Worm (Caenorhabditis elegans) whole organism, late embryonic: ENCODE data around the gene ubc-26.
A peak's percentile ranks its signal among the peaks of the same experiment; 100 is the strongest.

Source experiments
- C08G9.2 ChIP-seq: sonication (generic microtip); optimal IDR thresholded peaks from 2 replicates; lab custom pipeline; 2016; ENCODE audit warnings: mild to moderate bottlenecking, missing genetic modification characterization, moderate library complexity, missing compliant biosample characterization
- F13H6.1 ChIP-seq: sonication (generic microtip); optimal IDR thresholded peaks from 2 replicates; lab custom pipeline; 2016; ENCODE audit warnings: missing genetic modification characterization, missing compliant biosample characterization
- K09A11.1 ChIP-seq: sonication (generic microtip); optimal IDR thresholded peaks from 2 replicates; lab custom pipeline; 2017; ENCODE audit warnings: antibody characterized with exemption, mild to moderate bottlenecking, missing genetic modification characterization, missing compliant biosample characterization; ENCODE audit not compliant: insufficient read depth
- ahr-1 ChIP-seq: sonication (generic microtip); optimal IDR thresholded peaks from 2 replicates; lab custom pipeline; 2016; ENCODE audit warnings: missing genetic modification characterization, missing compliant biosample characterization
- ama-1 ChIP-seq: fragments of 150-350 bp; optimal IDR thresholded peaks from 2 replicates; lab custom pipeline; 2014
- ceh-14 ChIP-seq: sonication (generic microtip); optimal IDR thresholded peaks from 2 replicates; lab custom pipeline; 2016; ENCODE audit warnings: missing genotype, missing genetic modification characterization, missing compliant biosample characterization
- ceh-18 ChIP-seq: sonication (generic microtip); optimal IDR thresholded peaks from 2 replicates; lab custom pipeline; 2016; ENCODE audit warnings: missing genetic modification characterization, missing compliant biosample characterization
- ceh-2 ChIP-seq: sonication (generic microtip); optimal IDR thresholded peaks from 2 replicates; lab custom pipeline; 2016; ENCODE audit warnings: missing genotype, missing genetic modification characterization, missing compliant biosample characterization
- ceh-34 ChIP-seq: sonication (generic microtip); optimal IDR thresholded peaks from 2 replicates; lab custom pipeline; 2016; ENCODE audit warnings: mild to moderate bottlenecking, missing genetic modification characterization, missing compliant biosample characterization
- ceh-48 ChIP-seq: sonication (generic microtip); optimal IDR thresholded peaks from 2 replicates; lab custom pipeline; 2016; ENCODE audit warnings: missing genetic modification characterization, inconsistent platforms, missing compliant biosample characterization
- che-1 ChIP-seq: sonication (generic microtip); optimal IDR thresholded peaks from 2 replicates; lab custom pipeline; 2016; ENCODE audit warnings: mild to moderate bottlenecking, missing genetic modification characterization, missing compliant biosample characterization
- dmd-4 ChIP-seq: sonication (generic microtip); optimal IDR thresholded peaks from 2 replicates; lab custom pipeline; 2016; ENCODE audit warnings: borderline replicate concordance, missing genetic modification characterization, missing compliant biosample characterization
- dve-1 ChIP-seq: sonication (generic microtip); optimal IDR thresholded peaks from 2 replicates; lab custom pipeline; 2017; ENCODE audit warnings: antibody characterized with exemption, mild to moderate bottlenecking, missing genetic modification characterization, missing compliant biosample characterization
- elt-4 ChIP-seq: sonication (generic microtip); optimal IDR thresholded peaks from 2 replicates; lab custom pipeline; 2016; ENCODE audit warnings: missing genetic modification characterization, missing compliant biosample characterization
- ets-4 ChIP-seq: sonication (generic microtip); optimal IDR thresholded peaks from 2 replicates; lab custom pipeline; 2016; ENCODE audit warnings: missing genetic modification characterization, missing compliant biosample characterization
- eyg-1 ChIP-seq: sonication (generic microtip); optimal IDR thresholded peaks from 2 replicates; lab custom pipeline; 2016; ENCODE audit warnings: missing genotype, missing genetic modification characterization, missing compliant biosample characterization
- fax-1 ChIP-seq: sonication (generic microtip); optimal IDR thresholded peaks from 2 replicates; lab custom pipeline; 2016; ENCODE audit warnings: missing genotype, missing genetic modification characterization, missing compliant biosample characterization
- gmeb-2 ChIP-seq: sonication (generic microtip); optimal IDR thresholded peaks from 2 replicates; lab custom pipeline; 2016; ENCODE audit warnings: missing genetic modification characterization, inconsistent platforms, missing compliant biosample characterization
- hlh-13 ChIP-seq: fragments of 200-800 bp; sonication (Bioruptor generic); optimal IDR thresholded peaks from 2 replicates; lab custom pipeline; 2018; ENCODE audit warnings: mild to moderate bottlenecking, missing genetic modification characterization, missing compliant biosample characterization
- hlh-30 ChIP-seq: sonication (generic microtip); optimal IDR thresholded peaks from 2 replicates; lab custom pipeline; 2017; ENCODE audit warnings: antibody characterized with exemption, missing genetic modification characterization, missing compliant biosample characterization; ENCODE audit not compliant: insufficient read depth
- hlh-6 ChIP-seq: sonication (generic microtip); optimal IDR thresholded peaks from 2 replicates; lab custom pipeline; 2016; ENCODE audit warnings: missing genotype, missing genetic modification characterization, missing compliant biosample characterization
- hlh-8 ChIP-seq: sonication (generic microtip); optimal IDR thresholded peaks from 2 replicates; lab custom pipeline; 2016; ENCODE audit warnings: missing genotype, missing genetic modification characterization, missing compliant biosample characterization
- lim-6 ChIP-seq: sonication (generic microtip); optimal IDR thresholded peaks from 2 replicates; lab custom pipeline; 2016; ENCODE audit warnings: missing genetic modification characterization, missing compliant biosample characterization
- madf-2 ChIP-seq: sonication (generic microtip); optimal IDR thresholded peaks from 2 replicates; lab custom pipeline; 2017; ENCODE audit warnings: missing genetic modification characterization, missing compliant biosample characterization
- nfya-1 ChIP-seq: sonication (generic microtip); optimal IDR thresholded peaks from 2 replicates; lab custom pipeline; 2017; ENCODE audit warnings: missing genetic modification characterization, mild to moderate bottlenecking, missing compliant biosample characterization, antibody characterized with exemption, moderate library complexity
- odd-2 ChIP-seq: sonication (generic microtip); optimal IDR thresholded peaks from 2 replicates; lab custom pipeline; 2017; ENCODE audit warnings: antibody characterized with exemption, mild to moderate bottlenecking, missing genetic modification characterization, missing compliant biosample characterization
- pag-3 ChIP-seq: sonication (generic microtip); optimal IDR thresholded peaks from 2 replicates; lab custom pipeline; 2016; ENCODE audit warnings: missing compliant biosample characterization, missing genetic modification characterization, borderline replicate concordance
- sdc-2 ChIP-seq: sonication (generic microtip); optimal IDR thresholded peaks from 2 replicates; lab custom pipeline; 2016; ENCODE audit warnings: missing genotype, missing genetic modification characterization, missing compliant biosample characterization
- sox-4 ChIP-seq: sonication (generic microtip); optimal IDR thresholded peaks from 2 replicates; lab custom pipeline; 2017; ENCODE audit warnings: mild to moderate bottlenecking, missing genetic modification characterization, inconsistent platforms, missing compliant biosample characterization
- syd-9 ChIP-seq: sonication (generic microtip); optimal IDR thresholded peaks from 2 replicates; lab custom pipeline; 2016; ENCODE audit warnings: mild to moderate bottlenecking, missing genetic modification characterization, moderate library complexity, missing compliant biosample characterization
- tbx-2 ChIP-seq: sonication (generic microtip); optimal IDR thresholded peaks from 2 replicates; lab custom pipeline; 2016; ENCODE audit warnings: missing genetic modification characterization, missing compliant biosample characterization
- ttx-3 ChIP-seq: sonication (generic microtip); optimal IDR thresholded peaks from 2 replicates; lab custom pipeline; 2016; ENCODE audit warnings: missing genetic modification reagents, missing genetic modification characterization, missing compliant biosample characterization
- unc-3 ChIP-seq, 2 experiments: fragments of 200-800 bp in 1 of 2; sonication (Bioruptor generic) in 1 of 2; sonication (generic microtip) in 1 of 2; conservative IDR thresholded peaks in 1 of 2; optimal IDR thresholded peaks in 1 of 2; 2 replicates each; pipeline versions ENCODE4 v1.3.6 to Lab custom; 2016 to 2022; ENCODE audit warnings: missing compliant biosample characterization in 2 of 2, missing genetic modification characterization in 2 of 2, missing genetic modification reagents in 1 of 2
- unc-55 ChIP-seq: sonication (generic microtip); optimal IDR thresholded peaks from 2 replicates; lab custom pipeline; 2017; ENCODE audit warnings: missing biosample characterization, missing genetic modification reagents, missing genetic modification characterization
- unc-86 ChIP-seq: sonication (generic microtip); optimal IDR thresholded peaks from 2 replicates; lab custom pipeline; 2016; ENCODE audit warnings: missing genetic modification characterization, missing compliant biosample characterization

ubc-26 gene

ce11 chrII:2922359-2922758 lies 22.2 kb upstream of the ubc-26 start:
- TF ChIP-seq odd-2 (tag; lab: Kevin White, UChicago), result no peak

- no peak for TF ChIP-seq lim-6
- TF ChIP-seq unc-55 (GFP tag; lab: Kevin White, UChicago), result no peak
- TF ChIP-seq dmd-4 (tag; lab: Kevin White, UChicago), result no peak
- no peak for TF ChIP-seq ets-4 (tag; lab: Kevin White, UChicago)
- no peak for TF ChIP-seq pag-3
- no peak for TF ChIP-seq hlh-6 (tag; lab: Kevin White, UChicago)
- no peak for TF ChIP-seq ttx-3 (tag; lab: Kevin White, UChicago)
- TF ChIP-seq dve-1 (tag; lab: Kevin White, UChicago), result no peak
- no peak for TF ChIP-seq ceh-18
- no peak for TF ChIP-seq madf-2 (tag; lab: Kevin White, UChicago)
- no peak for TF ChIP-seq syd-9 (tag; lab: Kevin White, UChicago)
- TF ChIP-seq ahr-1, result no peak
- TF ChIP-seq, all 69 proteins: peak for 0
Observed at ce11 chrII:2921860-2922259, 21.7 kb upstream of the ubc-26 start.

DNA sequence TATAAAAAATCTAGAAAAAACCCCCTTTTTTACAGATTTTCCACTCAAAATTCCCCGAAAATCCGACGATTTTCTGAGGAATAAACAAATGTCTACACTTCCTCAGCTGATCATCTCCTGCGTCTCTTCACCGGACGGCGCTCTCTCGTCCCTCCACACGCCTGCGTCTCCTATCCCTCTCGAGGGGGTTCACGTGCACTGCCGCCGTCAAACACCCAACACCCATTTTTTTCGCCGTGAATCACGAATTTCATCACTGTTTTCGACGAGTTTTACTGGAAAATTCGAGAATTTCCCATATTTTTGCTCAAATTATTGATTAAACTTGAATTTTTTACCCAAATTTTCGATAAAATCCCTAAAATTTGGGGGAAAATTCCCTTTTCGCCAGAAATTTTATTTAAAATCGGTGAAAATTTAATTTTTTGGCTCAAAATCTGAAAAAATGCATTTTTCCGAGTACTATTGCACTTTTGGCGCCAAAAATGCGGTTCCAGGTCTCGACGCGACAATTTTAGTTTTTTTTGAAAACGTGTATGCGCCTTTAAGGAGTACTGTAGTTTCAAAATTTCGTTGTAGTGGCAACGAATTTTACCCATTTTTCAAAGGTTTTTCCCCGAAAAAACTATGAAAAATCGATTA lies 20.8 kb upstream of the ubc-26 start:
- TF ChIP-seq unc-55 (GFP tag; lab: Kevin White, UChicago), result peak; percentile 44
- peak; percentile 9 for TF ChIP-seq nfya-1 (tag; lab: Kevin White, UChicago)
- TF ChIP-seq tbx-2 (tag; lab: Kevin White, UChicago), result no peak
- peak; percentile 89 for TF ChIP-seq hlh-30 (tag; lab: Kevin White, UChicago)

ce11 chrII:2920234-2920633 lies 20.1 kb upstream of the ubc-26 start:
- TF ChIP-seq che-1 (no peak), sdc-2 (tag; lab: Kevin White, UChicago) (no peak), sox-4 (tag; lab: Kevin White, UChicago) (no peak), eyg-1 (tag; lab: Kevin White, UChicago) (no peak), C08G9.2 (tag; lab: Kevin White, UChicago) (no peak), unc-3 (GFP tag; conservative IDR thresholded peaks at IDR 0.05; lab: Robert Waterston, UW) (no peak), unc-3 (tag; optimal IDR thresholded peaks at IDR 0.05; lab: Kevin White, UChicago) (no peak), fax-1 (tag; lab: Kevin White, UChicago) (no peak), ama-1 (lab: Kevin White, UChicago) (no peak), ahr-1 (no peak), gmeb-2 (tag; lab: Kevin White, UChicago) (no peak)

DNA sequence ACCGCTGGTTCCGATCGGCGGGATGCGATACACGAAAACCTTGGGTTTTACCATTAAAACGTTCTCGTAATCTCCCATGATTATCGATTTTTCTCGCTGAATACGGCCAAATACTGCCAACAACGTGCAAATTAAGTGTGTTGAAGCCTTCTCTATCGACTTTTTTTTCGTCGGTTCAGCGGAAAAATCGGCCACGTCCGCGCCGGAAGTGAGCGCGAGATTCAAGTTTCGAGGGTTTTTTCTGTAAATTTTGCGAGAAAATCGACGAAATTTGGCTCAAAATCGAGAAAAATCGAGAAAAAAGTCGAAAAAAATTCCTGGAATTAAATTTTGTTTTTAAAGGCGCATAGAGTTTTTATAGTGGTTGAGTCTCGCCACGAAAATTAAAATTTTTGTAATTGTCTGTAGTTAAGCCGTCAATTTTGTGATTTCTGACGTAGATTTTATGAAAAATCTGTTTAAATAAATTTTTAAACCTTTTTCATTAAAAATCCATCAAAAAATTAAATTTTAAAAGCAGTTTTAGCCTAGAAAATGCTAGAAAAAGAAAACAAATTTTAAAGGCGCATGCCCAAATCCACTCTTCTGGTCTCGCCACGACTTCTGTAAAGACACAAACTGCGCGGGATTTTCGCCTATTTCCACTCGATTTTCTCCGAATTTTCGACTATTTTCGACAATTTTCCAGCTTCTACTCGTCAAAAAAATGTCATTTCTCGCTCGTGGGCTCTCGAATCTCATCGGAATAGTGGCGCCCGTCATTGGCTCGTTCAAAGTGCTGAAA lies 19.1 kb upstream of the ubc-26 start, which contains the start of the genes ncap-1 and Y110A2AR.1:
Gene ncap-1, minus strand, starts transcription at position 241 of the 784 bp plus-strand sequence.
Gene Y110A2AR.1, plus strand, starts transcription at position 637 of the 784 bp plus-strand sequence.
- peak; percentile 11 for TF ChIP-seq C08G9.2 (tag; lab: Kevin White, UChicago)
- no peak for TF ChIP-seq ceh-34 (tag; lab: Kevin White, UChicago)
- TF ChIP-seq ceh-48 (tag; lab: Kevin White, UChicago), result peak; percentile 38

ce11 chrII:2913505-2913904 lies 13.4 kb upstream of the ubc-26 start, which contains the start of gene ubc-15:
TSS of gene ubc-15 (minus strand) at chrII:2913605.
- TF ChIP-seq F13H6.1, result no peak
- TF ChIP-seq syd-9 (tag; lab: Kevin White, UChicago), result no peak
- no peak for TF ChIP-seq ceh-2 (tag; lab: Kevin White, UChicago)
- no peak for TF ChIP-seq unc-55 (GFP tag; lab: Kevin White, UChicago)
- no peak for TF ChIP-seq elt-4
- no peak for TF ChIP-seq hlh-8 (tag; lab: Kevin White, UChicago)
- no peak for TF ChIP-seq K09A11.1 (tag; lab: Kevin White, UChicago)
- no peak for TF ChIP-seq unc-3 (GFP tag; conservative IDR thresholded peaks at IDR 0.05; lab: Robert Waterston, UW)
- no peak for TF ChIP-seq unc-3 (tag; optimal IDR thresholded peaks at IDR 0.05; lab: Kevin White, UChicago)
- TF ChIP-seq sdc-2 (tag; lab: Kevin White, UChicago), result no peak
- TF ChIP-seq unc-86 (tag; lab: Kevin White, UChicago), result no peak
- no peak for TF ChIP-seq hlh-13
- TF ChIP-seq ttx-3 (tag; lab: Kevin White, UChicago), result no peak
- TF ChIP-seq ceh-14 (tag; lab: Kevin White, UChicago), result no peak
